Fruit fly (Drosophila melanogaster): ENCODE data around the gene Rrp6.

Rrp6 gene

DNA sequence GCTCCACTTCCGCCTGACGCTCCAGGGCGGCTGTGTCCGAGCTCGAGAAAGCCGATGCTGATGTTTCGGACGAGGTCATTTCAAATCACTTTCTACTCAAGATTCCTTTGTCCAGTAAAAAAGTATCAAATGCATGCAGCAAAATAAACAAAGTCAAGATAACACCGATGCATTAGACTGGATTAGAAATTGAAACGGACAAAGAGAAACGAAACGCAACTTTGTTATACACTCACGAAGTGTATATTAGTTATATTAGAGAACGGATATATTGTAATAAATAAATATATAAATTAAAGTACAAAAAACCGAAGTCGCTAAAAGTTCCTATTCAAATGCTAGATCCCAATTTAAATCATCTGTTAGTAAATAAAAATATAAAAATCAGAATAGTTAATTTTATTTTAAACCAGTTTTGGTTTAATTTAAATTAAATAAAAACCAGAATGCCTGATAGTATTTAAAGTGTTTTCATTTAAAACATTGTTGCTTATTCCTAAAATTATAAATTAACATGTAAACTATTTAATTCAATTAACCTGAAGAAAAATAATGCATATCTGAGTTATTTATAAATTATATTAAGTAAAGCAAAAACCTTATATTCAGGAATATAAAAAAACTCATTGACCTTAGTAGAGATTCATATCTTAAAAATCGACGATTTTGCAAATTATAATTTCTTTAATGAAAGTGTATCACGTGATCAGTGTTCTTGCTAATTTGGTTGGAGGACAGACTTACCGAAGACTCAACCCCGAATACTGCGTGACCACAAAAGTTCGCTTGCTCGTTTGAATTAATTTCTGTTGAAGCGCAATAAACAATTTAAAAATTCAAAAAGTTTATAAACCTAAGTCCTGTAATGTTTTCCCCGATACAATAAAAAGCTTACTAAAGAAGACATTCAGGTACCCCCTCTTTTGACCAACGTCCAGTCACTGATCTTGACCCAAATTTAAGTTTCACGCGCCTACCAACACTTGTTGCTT lies 8.0 kb upstream of the Rrp6 start, which contains the start of gene Dph2:
TSS of gene Dph2 (minus strand) at position 164 of the 992 bp plus-strand sequence.
- no peak for TF ChIP-seq btn (GFP tag; optimal IDR thresholded peaks at IDR 0.05)
- TF ChIP-seq Hr51 (GFP tag; optimal IDR thresholded peaks at IDR 0.05): peak in 1 of 2 experiments; percentile 87
- no peak for TF ChIP-seq luna (GFP tag; optimal IDR thresholded peaks at IDR 0.05)
- TF ChIP-seq maf-S (GFP tag; optimal IDR thresholded peaks at IDR 0.05): peak; percentile 14
- peak; percentile 8 for TF ChIP-seq CG8944 (GFP tag; optimal IDR thresholded peaks at IDR 0.05)
- peak; percentile 56 for TF ChIP-seq trem (tag; optimal IDR thresholded peaks at IDR 0.05)
- TF ChIP-seq CG9876 (GFP tag; optimal IDR thresholded peaks at IDR 0.05): peak; percentile 39
- no peak for TF ChIP-seq lov (optimal IDR thresholded peaks at IDR 0.05)
- peak; percentile 58; the same call in 1 of the 3 replicates for TF ChIP-seq lov (GFP tag; IDR thresholded peaks at IDR 0.05)
- TF ChIP-seq hth (optimal IDR thresholded peaks at IDR 0.05): no peak
- peak; percentile 75 for TF ChIP-seq CG6689 (GFP tag; IDR thresholded peaks at IDR 0.05)
- peak; percentile 95 for TF ChIP-seq Myb (GFP tag; optimal IDR thresholded peaks at IDR 0.05)
- TF ChIP-seq B-H2 (GFP tag; optimal IDR thresholded peaks at IDR 0.05): peak; percentile 50
- TF ChIP-seq Fer2 (tag; optimal IDR thresholded peaks at IDR 0.05): peak; percentile 66
- TF ChIP-seq sima (GFP tag; optimal IDR thresholded peaks at IDR 0.05): no peak
- peak in 1 of 2 experiments; percentile 60 for TF ChIP-seq Eip74EF (GFP tag; optimal IDR thresholded peaks at IDR 0.05)
- peak; percentile 80 for TF ChIP-seq zfh1 (GFP tag; IDR thresholded peaks at IDR 0.05)
- no peak for TF ChIP-seq Hr78 (GFP tag; optimal IDR thresholded peaks at IDR 0.05)
- no peak for TF ChIP-seq sd (tag; optimal IDR thresholded peaks at IDR 0.05)
- TF ChIP-seq Dbx (GFP tag; IDR thresholded peaks at IDR 0.05): peak; percentile 81
- peak; percentile 65 for TF ChIP-seq sug (tag; optimal IDR thresholded peaks at IDR 0.05)
- peak in 1 of 2 experiments; percentile 77 for TF ChIP-seq bsh (GFP tag; optimal IDR thresholded peaks at IDR 0.05)
- TF ChIP-seq CG14441 (GFP tag; IDR thresholded peaks at IDR 0.05): peak; percentile 77
- TF ChIP-seq CG4328 (GFP tag; optimal IDR thresholded peaks at IDR 0.05): peak; percentile 57
- no peak for TF ChIP-seq crol (GFP tag; IDR thresholded peaks at IDR 0.05)
- TF ChIP-seq CG11695 (GFP tag; IDR thresholded peaks at IDR 0.05): peak; percentile 86
- TF ChIP-seq fd102C (GFP tag; optimal IDR thresholded peaks at IDR 0.05): no peak
- peak; percentile 43 for TF ChIP-seq stwl (tag; optimal IDR thresholded peaks at IDR 0.05)
- peak; percentile 12 for TF ChIP-seq gro (GFP tag; optimal IDR thresholded peaks at IDR 0.05)
- TF ChIP-seq corto (GFP tag; optimal IDR thresholded peaks at IDR 0.05): no peak
- TF ChIP-seq MESR4 (GFP tag; optimal IDR thresholded peaks at IDR 0.05): peak; percentile 72
- no peak for TF ChIP-seq tup (GFP tag; optimal IDR thresholded peaks at IDR 0.05)
- TF ChIP-seq seq (GFP tag; IDR thresholded peaks at IDR 0.05): no peak
- TF ChIP-seq CG30403 (GFP tag; optimal IDR thresholded peaks at IDR 0.05): peak; percentile 54
- TF ChIP-seq CG42726 (GFP tag; IDR thresholded peaks at IDR 0.05; ENCODE audit: partially characterized antibody): 0 out of 2 replicates have a peak, but pooled peaks have one; percentile 57
- TF ChIP-seq CG9932 (GFP tag; IDR thresholded peaks at IDR 0.05): peak; percentile 83
- peak; percentile 18 for TF ChIP-seq exex (tag; optimal IDR thresholded peaks at IDR 0.05)
- TF ChIP-seq ftz-f1 (GFP tag; optimal IDR thresholded peaks at IDR 0.05): peak; percentile 92
- no peak for TF ChIP-seq Dip2 (GFP tag; IDR thresholded peaks at IDR 0.05)
- no peak for TF ChIP-seq CG3407 (GFP tag; optimal IDR thresholded peaks at IDR 0.05)
- peak; percentile 36; the same call in 1 of the 2 replicates for TF ChIP-seq CG17612 (GFP tag; IDR thresholded peaks at IDR 0.05)
- TF ChIP-seq Usf (GFP tag; optimal IDR thresholded peaks at IDR 0.05): peak; percentile 100
- no peak for TF ChIP-seq bigmax (GFP tag; optimal IDR thresholded peaks at IDR 0.05)
- no peak for TF ChIP-seq ab (GFP tag; optimal IDR thresholded peaks at IDR 0.05)
- TF ChIP-seq emc (GFP tag; optimal IDR thresholded peaks at IDR 0.05): no peak
- peak; percentile 11 for TF ChIP-seq pnt (GFP tag; optimal IDR thresholded peaks at IDR 0.05)
- TF ChIP-seq unpg (GFP tag; optimal IDR thresholded peaks at IDR 0.05): peak; percentile 82
- TF ChIP-seq CG1792 (GFP tag; optimal IDR thresholded peaks at IDR 0.05): no peak
